5 worm cellular contexts compared by ENCODE assay signal in genomic region chrII:6347341-6348118, ce11.
TF ChIP-seq lines count a peak whose summit lies in the region.

Gene lgg-1 (minus strand): TSS chrII:6347719.

TF ChIP-seq in whole organism, L1 larva, 84 proteins besides CTCF, POLR2A, EP300 and RAD21 (continues in another document):
- TF ChIP-seq nhr-85 (tag; lab: Kevin White, UChicago) (peak; percentile 80), sox-4 (tag; optimal IDR thresholded peaks at IDR 0.05; lab: Kevin White, UChicago) (no peak), lin-14 (GFP tag; optimal IDR thresholded peaks at IDR 0.05; lab: Kevin White, UChicago) (peak; percentile 84), nhr-90 (tag; optimal IDR thresholded peaks at IDR 0.05; lab: Kevin White, UChicago; ENCODE audit: poor library complexity) (peak; percentile 25), aly-2 (tag; optimal IDR thresholded peaks at IDR 0.05; lab: Kevin White, UChicago) (no peak), efl-1 (optimal IDR thresholded peaks at IDR 0.05; lab: Kevin White, UChicago) (peak; percentile 56 to 58), efl-1 (GFP tag; optimal IDR thresholded peaks at IDR 0.05 in 1 of 2; lab: Kevin White, UChicago) (peak in 1 of 2 experiments; percentile 95), ceh-82 (tag; optimal IDR thresholded peaks at IDR 0.05; lab: Kevin White, UChicago) (peak; percentile 33 to 77 (median 44)), elt-3 (tag; optimal IDR thresholded peaks at IDR 0.05; lab: Kevin White, UChicago) (peak in 1 of 6 experiments; percentile 23), ceh-88 (GFP tag; IDR thresholded peaks at IDR 0.05; lab: Robert Waterston, UW) (no peak), skn-1 (tag; optimal IDR thresholded peaks at IDR 0.05; lab: Kevin White, UChicago) (peak; percentile 88), F16B12.6 (tag; optimal IDR thresholded peaks at IDR 0.05; lab: Kevin White, UChicago) (peak; percentile 20), Y116A8C.19 (tag; optimal IDR thresholded peaks at IDR 0.05; lab: Kevin White, UChicago; ENCODE audit: borderline replicate concordance) (no peak), mab-9 (GFP tag; IDR thresholded peaks at IDR 0.05; lab: Robert Waterston, UW) (peak; percentile 40), fkh-8 (tag; optimal IDR thresholded peaks at IDR 0.05; lab: Kevin White, UChicago) (peak; percentile 72), nhr-71 (tag; optimal IDR thresholded peaks at IDR 0.05; lab: Kevin White, UChicago) (peak; percentile 78), sptf-1 (tag; optimal IDR thresholded peaks at IDR 0.05; lab: Kevin White, UChicago) (no peak), nhr-20 (tag; optimal IDR thresholded peaks at IDR 0.05; lab: Kevin White, UChicago) (peak; percentile 70)

TF ChIP-seq in whole organism, L3 larva, 47 proteins besides CTCF, POLR2A, EP300 and RAD21 (continues in another document):
- peak; percentile 70 for TF ChIP-seq jun-1 (tag; optimal IDR thresholded peaks at IDR 0.05; lab: Kevin White, UChicago)
- TF ChIP-seq mml-1 (tag; optimal IDR thresholded peaks at IDR 0.05; lab: Kevin White, UChicago): no peak
- no peak for TF ChIP-seq skn-1 (tag; optimal IDR thresholded peaks at IDR 0.05; lab: Kevin White, UChicago)
- no peak for TF ChIP-seq fkh-10 (GFP tag; optimal IDR thresholded peaks at IDR 0.05; lab: Kevin White, UChicago)
- no peak for TF ChIP-seq nhr-12 (tag; optimal IDR thresholded peaks at IDR 0.05; lab: Kevin White, UChicago)
- no peak for TF ChIP-seq elt-1 (tag; optimal IDR thresholded peaks at IDR 0.05; lab: Kevin White, UChicago)
- TF ChIP-seq mdl-1 (tag; optimal IDR thresholded peaks at IDR 0.05; lab: Kevin White, UChicago): peak; percentile 10
- no peak for TF ChIP-seq tbx-2 (tag; optimal IDR thresholded peaks at IDR 0.05; lab: Kevin White, UChicago)
- no peak for TF ChIP-seq ztf-4 (tag; optimal IDR thresholded peaks at IDR 0.05; lab: Kevin White, UChicago)
- TF ChIP-seq nhr-67 (tag; optimal IDR thresholded peaks at IDR 0.05; lab: Kevin White, UChicago): no peak
- peak; percentile 4 for TF ChIP-seq snpc-4 (tag; optimal IDR thresholded peaks at IDR 0.05; lab: Kevin White, UChicago)
- no peak for TF ChIP-seq ztf-11 (tag; optimal IDR thresholded peaks at IDR 0.05; lab: Kevin White, UChicago)
- no peak for TF ChIP-seq ceh-16 (tag; optimal IDR thresholded peaks at IDR 0.05; lab: Kevin White, UChicago)
- TF ChIP-seq fos-1 (tag; optimal IDR thresholded peaks at IDR 0.05; lab: Kevin White, UChicago): no peak
- no peak for TF ChIP-seq nhr-77 (tag; optimal IDR thresholded peaks at IDR 0.05; lab: Kevin White, UChicago)
- no peak for TF ChIP-seq ceh-82 (tag; optimal IDR thresholded peaks at IDR 0.05; lab: Kevin White, UChicago)
- TF ChIP-seq egl-27 (tag; optimal IDR thresholded peaks at IDR 0.05; lab: Kevin White, UChicago): no peak
- peak; percentile 29 for TF ChIP-seq egl-5 (tag; optimal IDR thresholded peaks at IDR 0.05; lab: Kevin White, UChicago)
- TF ChIP-seq nhr-43 (tag; optimal IDR thresholded peaks at IDR 0.05; lab: Kevin White, UChicago; ENCODE audit: poor library complexity, severe bottlenecking): peak; percentile 63
- no peak for TF ChIP-seq nhr-28 (tag; optimal IDR thresholded peaks at IDR 0.05; lab: Kevin White, UChicago)

TF ChIP-seq in whole organism, early embryonic, 17 proteins besides CTCF, POLR2A, EP300 and RAD21:
- no peak for TF ChIP-seq ceh-36 (tag; optimal IDR thresholded peaks at IDR 0.05; lab: Kevin White, UChicago)
- no peak for TF ChIP-seq hmg-4 (GFP tag; optimal IDR thresholded peaks at IDR 0.05; lab: Kevin White, UChicago)
- TF ChIP-seq sea-1 (GFP tag; conservative IDR thresholded peaks at IDR 0.05; lab: Robert Waterston, UW): 0 out of 2 replicates have a peak, but pooled peaks have one; percentile 48
- TF ChIP-seq F13C5.2 (tag; optimal IDR thresholded peaks at IDR 0.05; lab: Kevin White, UChicago): peak; percentile 20
- TF ChIP-seq B0310.2 (tag; optimal IDR thresholded peaks at IDR 0.05; lab: Kevin White, UChicago): no peak
- peak; percentile 23 for TF ChIP-seq ama-1 (optimal IDR thresholded peaks at IDR 0.05; lab: Kevin White, UChicago)
- TF ChIP-seq flt-1 (GFP tag; IDR thresholded peaks at IDR 0.05; lab: Robert Waterston, UW): no peak
- TF ChIP-seq hmbx-1 (tag; optimal IDR thresholded peaks at IDR 0.05; lab: Kevin White, UChicago): no peak
- no peak for TF ChIP-seq ets-7 (tag; optimal IDR thresholded peaks at IDR 0.05; lab: Kevin White, UChicago)
- no peak for TF ChIP-seq hnd-1 (tag; optimal IDR thresholded peaks at IDR 0.05; lab: Kevin White, UChicago)
- no peak for TF ChIP-seq ceh-13 (GFP tag; optimal IDR thresholded peaks at IDR 0.05; lab: Kevin White, UChicago)

TF ChIP-seq in whole organism, midembryonic, 9 proteins besides CTCF, POLR2A, EP300 and RAD21:
- TF ChIP-seq med-1 (GFP tag; optimal IDR thresholded peaks at IDR 0.05; lab: Kevin White, UChicago; ENCODE audit: insufficient read depth): no peak
- TF ChIP-seq T22C8.4 (GFP tag; IDR thresholded peaks at IDR 0.05; lab: Robert Waterston, UW): peak; percentile 84
- 0 out of 2 replicates have a peak, but pooled peaks have one; percentile 11 for TF ChIP-seq flt-1 (GFP tag; IDR thresholded peaks at IDR 0.05; lab: Robert Waterston, UW)
- TF ChIP-seq tab-1 (GFP tag; IDR thresholded peaks at IDR 0.05; lab: Robert Waterston, UW): 0 out of 2 replicates have a peak, but pooled peaks have one; percentile 13

TF ChIP-seq in whole organism, young adult, 124 proteins besides CTCF, POLR2A, EP300 and RAD21 (continues in another document):
- TF ChIP-seq B0336.3 (GFP tag; IDR thresholded peaks at IDR 0.05; lab: Robert Waterston, UW): no peak; the same call in 1 of the 2 replicates
- TF ChIP-seq ztf-6 (GFP tag; IDR thresholded peaks at IDR 0.05; lab: Robert Waterston, UW): 0 out of 2 replicates have a peak, but pooled peaks have one; percentile 23
- no peak for TF ChIP-seq nhr-179 (tag; optimal IDR thresholded peaks at IDR 0.05; lab: Kevin White, UChicago)
- TF ChIP-seq Y79H2A.3 (GFP tag; conservative IDR thresholded peaks at IDR 0.05; lab: Robert Waterston, UW): 0 out of 2 replicates have a peak, but pooled peaks have one; percentile 6
- no peak for TF ChIP-seq snpc-4 (GFP tag; optimal IDR thresholded peaks at IDR 0.05; lab: Kevin White, UChicago)
- peak in 3 of 4 experiments; percentile 1 to 12 (median 10) for TF ChIP-seq snpc-4 (tag; optimal IDR thresholded peaks at IDR 0.05; lab: Kevin White, UChicago)
- TF ChIP-seq egl-18 (GFP tag; IDR thresholded peaks at IDR 0.05; lab: Robert Waterston, UW): 0 out of 2 replicates have a peak, but pooled peaks have one; percentile 28
- TF ChIP-seq ztf-22 (GFP tag; optimal IDR thresholded peaks at IDR 0.05; lab: Kevin White, UChicago): no peak
- TF ChIP-seq ceh-27 (GFP tag; optimal IDR thresholded peaks at IDR 0.05; lab: Kevin White, UChicago): peak; percentile 41
- TF ChIP-seq ceh-100 (GFP tag; IDR thresholded peaks at IDR 0.05; lab: Robert Waterston, UW): no peak; the same call in 1 of the 2 replicates
- TF ChIP-seq Y95B8A.8 (GFP tag; IDR thresholded peaks at IDR 0.05; lab: Robert Waterston, UW): peak; percentile 72
- no peak for TF ChIP-seq ceh-91 (GFP tag; IDR thresholded peaks at IDR 0.05; lab: Robert Waterston, UW)
- TF ChIP-seq let-607 (tag; optimal IDR thresholded peaks at IDR 0.05; lab: Kevin White, UChicago): peak in 1 of 2 experiments; percentile 38
- no peak for TF ChIP-seq B0261.1 (tag; optimal IDR thresholded peaks at IDR 0.05; lab: Kevin White, UChicago)
- TF ChIP-seq Y53G8AR.9 (GFP tag; conservative IDR thresholded peaks at IDR 0.05; lab: Robert Waterston, UW): peak; percentile 43; the same call in 1 of the 2 replicates
- peak; percentile 44 for TF ChIP-seq tbp1 (GFP tag; optimal IDR thresholded peaks at IDR 0.05; lab: Kevin White, UChicago)
- TF ChIP-seq athp-1 (tag; optimal IDR thresholded peaks at IDR 0.05; lab: Kevin White, UChicago): peak; percentile 72
- TF ChIP-seq aptf-2 (GFP tag; conservative IDR thresholded peaks at IDR 0.05; lab: Robert Waterston, UW): peak; percentile 58; the same call in 1 of the 2 replicates
- peak; percentile 78; the same call in 1 of the 2 replicates for TF ChIP-seq let-526 (GFP tag; IDR thresholded peaks at IDR 0.05; lab: Robert Waterston, UW)
- 0 out of 2 replicates have a peak, but pooled peaks have one; percentile 35 for TF ChIP-seq lag-1 (GFP tag; IDR thresholded peaks at IDR 0.05; lab: Robert Waterston, UW)
- peak; percentile 6; the same call in 1 of the 2 replicates for TF ChIP-seq hmg-20 (GFP tag; IDR thresholded peaks at IDR 0.05; lab: Robert Waterston, UW)
- TF ChIP-seq Y67H2A.10 (GFP tag; conservative IDR thresholded peaks at IDR 0.05; lab: Robert Waterston, UW): peak; percentile 18; the same call in 1 of the 2 replicates
- peak; percentile 11 for TF ChIP-seq lin-40 (tag; optimal IDR thresholded peaks at IDR 0.05; lab: Kevin White, UChicago)
- 0 out of 2 replicates have a peak, but pooled peaks have one; percentile 5 for TF ChIP-seq lir-1 (GFP tag; conservative IDR thresholded peaks at IDR 0.05; lab: Robert Waterston, UW)
- TF ChIP-seq madf-6 (GFP tag; IDR thresholded peaks at IDR 0.05; lab: Robert Waterston, UW): peak; percentile 33; the same call in 1 of the 2 replicates
- peak; percentile 83 for TF ChIP-seq pha-4 (tag; optimal IDR thresholded peaks at IDR 0.05; lab: Kevin White, UChicago)
- peak; percentile 52 for TF ChIP-seq hmg-1.2 (GFP tag; IDR thresholded peaks at IDR 0.05; lab: Robert Waterston, UW)
- no peak for TF ChIP-seq ets-4 (GFP tag; optimal IDR thresholded peaks at IDR 0.05; lab: Kevin White, UChicago)
- peak; percentile 56 for TF ChIP-seq lin-26 (GFP tag; IDR thresholded peaks at IDR 0.05; lab: Robert Waterston, UW)
- no peak for TF ChIP-seq F37B4.10 (GFP tag; IDR thresholded peaks at IDR 0.05; lab: Robert Waterston, UW)
- TF ChIP-seq ceh-40 (GFP tag; IDR thresholded peaks at IDR 0.05; lab: Robert Waterston, UW): 0 out of 2 replicates have a peak, but pooled peaks have one; percentile 16
- TF ChIP-seq die-1 (tag; optimal IDR thresholded peaks at IDR 0.05; lab: Kevin White, UChicago): no peak
- TF ChIP-seq nfyb-1 (GFP tag; IDR thresholded peaks at IDR 0.05; lab: Robert Waterston, UW): peak; percentile 79
- TF ChIP-seq chd-7 (tag; optimal IDR thresholded peaks at IDR 0.05; lab: Kevin White, UChicago): peak; percentile 81
- 0 out of 2 replicates have a peak, but pooled peaks have one; percentile 63 for TF ChIP-seq cebp-2 (GFP tag; IDR thresholded peaks at IDR 0.05; lab: Robert Waterston, UW)
- TF ChIP-seq F57A8.1 (GFP tag; optimal IDR thresholded peaks at IDR 0.05; lab: Kevin White, UChicago): peak; percentile 0
- TF ChIP-seq ekl-4 (GFP tag; IDR thresholded peaks at IDR 0.05; lab: Robert Waterston, UW): 0 out of 2 replicates have a peak, but pooled peaks have one; percentile 71
- peak; percentile 21 for TF ChIP-seq ztf-26 (tag; optimal IDR thresholded peaks at IDR 0.05; lab: Kevin White, UChicago)
- no peak for TF ChIP-seq F39B2.1 (GFP tag; IDR thresholded peaks at IDR 0.05; lab: Robert Waterston, UW)
- TF ChIP-seq K12H6.12 (tag; optimal IDR thresholded peaks at IDR 0.05; lab: Kevin White, UChicago): peak; percentile 68

Comparison
In these comparisons a context has a peak if more than half of its experiments do, and no peak if none do; other contexts are left out.
1. Of the 8 proteins assayed by ChIP-seq in both whole organism, young adult and whole organism, L1 larva: peak only in whole organism, young adult: none; only in whole organism, L1 larva: efl-1; in both: dpl-1, nhr-90 and snpc-4; in neither: 2; mixed calls (peak in some experiments, not most) for 2.